Fruit fly (Drosophila melanogaster) whole organism, embryonic: Measurements from ENCODE around the gene CG5500.
A peak's percentile ranks its signal among the peaks of the same experiment; 100 is the strongest.

Experiments used
- Aef1 ChIP-seq: fragments of 200-800 bp; sonication (Bioruptor generic); IDR thresholded peaks from 3 replicates; pipeline ENCODE4 v1.3.6; 2022; ENCODE audit warnings: missing biosample characterization, missing genetic modification characterization
- Atf-2 ChIP-seq: fragments of 200-800 bp; sonication (Bioruptor generic); optimal IDR thresholded peaks from 2 replicates; lab custom pipeline; 2016; ENCODE audit warnings: missing biosample characterization, missing genetic modification characterization
- CG10959 ChIP-seq: fragments of 200-800 bp; sonication (Bioruptor generic); IDR thresholded peaks from 2 replicates; pipeline ENCODE4 v1.3.6; 2022; ENCODE audit warnings: missing biosample characterization, missing genetic modification characterization
- CG12071 ChIP-seq: fragments of 200-800 bp; sonication (Bioruptor generic); optimal IDR thresholded peaks from 3 replicates; lab custom pipeline; 2018; ENCODE audit warnings: missing biosample characterization, mild to moderate bottlenecking, missing genetic modification characterization
- CG12942 ChIP-seq: fragments of 200-800 bp; sonication (Bioruptor generic); optimal IDR thresholded peaks from 3 replicates; lab custom pipeline; 2016; ENCODE audit warnings: missing biosample characterization, missing genetic modification characterization
- CG13296 ChIP-seq: fragments of 200-800 bp; sonication (Bioruptor generic); optimal IDR thresholded peaks from 3 replicates; lab custom pipeline; 2018; ENCODE audit warnings: missing biosample characterization, mild to moderate bottlenecking, missing genetic modification characterization
- CG14014 ChIP-seq: fragments of 200-800 bp; sonication (Bioruptor generic); IDR thresholded peaks from 2 replicates; pipeline ENCODE4 v1.3.6; 2022; ENCODE audit warnings: missing biosample characterization, missing genetic modification characterization
- CG14965 ChIP-seq: fragments of 200-800 bp; sonication (Bioruptor generic); optimal IDR thresholded peaks from 2 replicates; lab custom pipeline; 2016; ENCODE audit warnings: missing biosample characterization, missing genetic modification characterization, borderline replicate concordance
- CG15269 ChIP-seq: fragments of 200-800 bp; sonication (Bioruptor generic); optimal IDR thresholded peaks from 2 replicates; lab custom pipeline; 2018; ENCODE audit warnings: missing biosample characterization, mild to moderate bottlenecking, missing genetic modification characterization, moderate library complexity
- CG1602 ChIP-seq: fragments of 200-800 bp; sonication (Bioruptor generic); optimal IDR thresholded peaks from 3 replicates; lab custom pipeline; 2016; ENCODE audit warnings: missing biosample characterization, missing genetic modification characterization
- CG17385 ChIP-seq: fragments of 200-800 bp; sonication (Bioruptor generic); optimal IDR thresholded peaks from 3 replicates; lab custom pipeline; 2018; ENCODE audit warnings: missing biosample characterization, mild to moderate bottlenecking, missing genetic modification characterization
- CG18262 ChIP-seq: fragments of 200-800 bp; optimal IDR thresholded peaks from 3 replicates; lab custom pipeline; 2019; ENCODE audit warnings: missing biosample characterization, mild to moderate bottlenecking, missing genetic modification characterization, moderate library complexity
- CG18476 ChIP-seq: fragments of 200-800 bp; sonication (Bioruptor generic); optimal IDR thresholded peaks from 2 replicates; lab custom pipeline; 2016; ENCODE audit warnings: missing biosample characterization, mild to moderate bottlenecking, missing genetic modification characterization
- CG2678 ChIP-seq: fragments of 200-800 bp; sonication (Bioruptor generic); optimal IDR thresholded peaks from 3 replicates; lab custom pipeline; 2019; ENCODE audit warnings: missing biosample characterization, mild to moderate bottlenecking, missing genetic modification characterization, moderate library complexity
- CG31224 ChIP-seq: fragments of 200-800 bp; sonication (Bioruptor generic); IDR thresholded peaks from 2 replicates; pipeline ENCODE4 v1.3.6; 2022; ENCODE audit warnings: missing biosample characterization, missing genetic modification characterization
- CG31441 ChIP-seq: fragments of 200-800 bp; sonication (Bioruptor generic); IDR thresholded peaks from 2 replicates; pipeline ENCODE4 v1.3.6; 2022; ENCODE audit warnings: missing biosample characterization, missing genetic modification characterization
- CG3281 ChIP-seq: fragments of 200-800 bp; sonication (Bioruptor generic); optimal IDR thresholded peaks from 3 replicates; lab custom pipeline; 2017; ENCODE audit warnings: missing biosample characterization, mild to moderate bottlenecking, missing genetic modification characterization
- CG7271 ChIP-seq: fragments of 200-800 bp; sonication (Bioruptor generic); optimal IDR thresholded peaks from 2 replicates; lab custom pipeline; 2018; ENCODE audit warnings: missing biosample characterization, mild to moderate bottlenecking, missing genetic modification characterization, moderate library complexity
- CTCF ChIP-seq: fragments of 200-800 bp; sonication (Bioruptor generic); optimal IDR thresholded peaks from 2 replicates; lab custom pipeline; 2017; ENCODE audit warnings: missing biosample characterization, mild to moderate bottlenecking, missing genetic modification characterization, moderate library complexity
- Doc3 ChIP-seq: fragments of 200-800 bp; sonication (Bioruptor generic); IDR thresholded peaks from 3 replicates; pipeline ENCODE4 v1.3.6; 2022; ENCODE audit warnings: missing biosample characterization, missing genetic modification characterization; ENCODE audit not compliant: partially characterized antibody
- Fer1 ChIP-seq: fragments of 200-800 bp; sonication (Bioruptor generic); optimal IDR thresholded peaks from 2 replicates; lab custom pipeline; 2017; ENCODE audit warnings: missing biosample characterization, mild to moderate bottlenecking, missing genetic modification characterization
- Gsc ChIP-seq: fragments of 200-800 bp; sonication (Bioruptor generic); IDR thresholded peaks from 2 replicates; pipeline ENCODE4 v1.3.6; 2022; ENCODE audit warnings: missing biosample characterization, missing genetic modification characterization
- HLHmδ ChIP-seq: fragments of 200-800 bp; sonication (Bioruptor generic); optimal IDR thresholded peaks from 2 replicates; lab custom pipeline; 2018; ENCODE audit warnings: missing biosample characterization, mild to moderate bottlenecking, missing genetic modification characterization, moderate library complexity
- Hmr ChIP-seq: fragments of 200-800 bp; sonication (Bioruptor generic); optimal IDR thresholded peaks from 3 replicates; lab custom pipeline; 2017; ENCODE audit warnings: mild to moderate bottlenecking, missing biosample characterization, missing genetic modification reagents, missing genetic modification characterization
- Nf-YC ChIP-seq: fragments of 200-800 bp; optimal IDR thresholded peaks from 3 replicates; lab custom pipeline; 2019; ENCODE audit warnings: missing biosample characterization, mild to moderate bottlenecking, missing genetic modification characterization, moderate library complexity
- Rx ChIP-seq: fragments of 200-800 bp; sonication (Bioruptor generic); IDR thresholded peaks from 2 replicates; pipeline ENCODE4 v1.3.6; 2022; ENCODE audit warnings: missing biosample characterization, missing genetic modification characterization
- Vsx1 ChIP-seq: fragments of 200-800 bp; sonication (Bioruptor generic); optimal IDR thresholded peaks from 2 replicates; lab custom pipeline; 2017; ENCODE audit warnings: missing biosample characterization, mild to moderate bottlenecking, missing genetic modification characterization, missing genetic modification reagents
- cas ChIP-seq: fragments of 200-800 bp; sonication (Bioruptor generic); IDR thresholded peaks from 2 replicates; pipeline ENCODE4 v1.3.6; 2022; ENCODE audit warnings: missing biosample characterization, missing genetic modification characterization
- caup ChIP-seq: fragments of 200-800 bp; sonication (Bioruptor generic); optimal IDR thresholded peaks from 3 replicates; lab custom pipeline; 2017; ENCODE audit warnings: missing biosample characterization, mild to moderate bottlenecking, missing genetic modification characterization, moderate library complexity; ENCODE audit not compliant: severe bottlenecking
- cwo ChIP-seq: fragments of 200-800 bp; sonication (Bioruptor generic); optimal IDR thresholded peaks from 3 replicates; lab custom pipeline; 2017; ENCODE audit warnings: missing biosample characterization, missing genetic modification characterization, mild to moderate bottlenecking, moderate library complexity, missing genetic modification reagents
- da ChIP-seq: fragments of 200-800 bp; sonication (Bioruptor generic); optimal IDR thresholded peaks from 2 replicates; lab custom pipeline; 2016; ENCODE audit warnings: missing biosample characterization, missing genetic modification characterization
- dan ChIP-seq: fragments of 200-800 bp; sonication (Bioruptor generic); IDR thresholded peaks from 2 replicates; pipeline ENCODE4 v1.3.6; 2022; ENCODE audit warnings: missing biosample characterization, missing genetic modification characterization
- gem ChIP-seq: fragments of 200-800 bp; sonication (Bioruptor generic); optimal IDR thresholded peaks from 2 replicates; lab custom pipeline; 2019; ENCODE audit warnings: missing biosample characterization, mild to moderate bottlenecking, missing genetic modification characterization, moderate library complexity
- ham ChIP-seq: fragments of 200-800 bp; sonication (Bioruptor generic); IDR thresholded peaks from 2 replicates; pipeline ENCODE4 v1.3.6; 2022; ENCODE audit warnings: missing biosample characterization, missing genetic modification characterization
- jigr1 ChIP-seq: fragments of 200-800 bp; sonication (Bioruptor generic); IDR thresholded peaks from 3 replicates; pipeline ENCODE4 v1.3.6; 2022; ENCODE audit warnings: missing biosample characterization, missing genetic modification characterization
- luna ChIP-seq: fragments of 200-800 bp; sonication (Bioruptor generic); optimal IDR thresholded peaks from 2 replicates; lab custom pipeline; 2016; ENCODE audit warnings: missing biosample characterization, missing genetic modification characterization
- mam ChIP-seq: fragments of 200-800 bp; sonication (Bioruptor generic); optimal IDR thresholded peaks from 3 replicates; lab custom pipeline; 2016; ENCODE audit warnings: missing biosample characterization, missing genetic modification characterization
- org-1 ChIP-seq: fragments of 200-800 bp; sonication (Bioruptor generic); optimal IDR thresholded peaks from 2 replicates; lab custom pipeline; 2017; ENCODE audit warnings: missing biosample characterization, missing genetic modification characterization
- otp ChIP-seq: fragments of 200-800 bp; sonication (Bioruptor generic); IDR thresholded peaks from 3 replicates; pipeline ENCODE4, ENCODE4 v1.3.6; 2022; ENCODE audit warnings: missing biosample characterization, missing genetic modification characterization
- pho ChIP-seq: fragments of 200-800 bp; sonication (Bioruptor generic); optimal IDR thresholded peaks from 2 replicates; lab custom pipeline; 2016; ENCODE audit warnings: missing biosample characterization, missing genetic modification characterization
- prd ChIP-seq, 3 experiments: fragments of >200 bp in 2 of 3; fragments of 200-800 bp in 1 of 3; sonication (Bioruptor generic) in 1 of 3; optimal IDR thresholded peaks in 2 of 3; IDR thresholded peaks in 1 of 3; 2 replicates in 2 of 3; 3 replicates in 1 of 3; pipeline versions ENCODE4 v1.3.6 to Lab custom; 2017 to 2022; ENCODE audit warnings: missing biosample characterization in 1 of 3, missing genetic modification characterization in 1 of 3
- psq ChIP-seq: fragments of 200-800 bp; sonication (Bioruptor generic); optimal IDR thresholded peaks from 2 replicates; lab custom pipeline; 2017; ENCODE audit warnings: missing biosample characterization, missing genetic modification characterization
- row ChIP-seq: fragments of 200-800 bp; sonication (Bioruptor generic); IDR thresholded peaks from 3 replicates; pipeline ENCODE4 v1.3.6; 2022; ENCODE audit warnings: missing biosample characterization, missing genetic modification characterization
- sc ChIP-seq, 3 experiments: fragments of >200 bp in 2 of 3; fragments of 200-800 bp in 1 of 3; sonication (Bioruptor generic) in 1 of 3; optimal IDR thresholded peaks; 2 replicates in 2 of 3; 3 replicates in 1 of 3; lab custom pipeline; 2017; ENCODE audit warnings: mild to moderate bottlenecking in 1 of 3, missing biosample characterization in 1 of 3, missing genetic modification characterization in 1 of 3, missing genetic modification reagents in 1 of 3
- sisA ChIP-seq: fragments of 200-800 bp; sonication (Bioruptor generic); IDR thresholded peaks from 2 replicates; pipeline ENCODE4 v1.3.6; 2022; ENCODE audit warnings: missing biosample characterization, missing genetic modification characterization
- slou ChIP-seq: fragments of 200-800 bp; sonication (Bioruptor generic); optimal IDR thresholded peaks from 3 replicates; lab custom pipeline; 2016; ENCODE audit warnings: missing biosample characterization, missing genetic modification characterization
- slp2 ChIP-seq: fragments of 200-800 bp; sonication (Bioruptor generic); optimal IDR thresholded peaks from 2 replicates; lab custom pipeline; 2016; ENCODE audit warnings: missing biosample characterization, missing genetic modification characterization
- tio ChIP-seq: fragments of 200-800 bp; sonication (Bioruptor generic); optimal IDR thresholded peaks from 2 replicates; lab custom pipeline; 2017; ENCODE audit warnings: missing biosample characterization, missing genetic modification characterization, inconsistent platforms
- tll ChIP-seq, 2 experiments: fragments of 200-800 bp in 1 of 2; fragments of >200 bp in 1 of 2; sonication (Bioruptor generic) in 1 of 2; optimal IDR thresholded peaks; 2 replicates each; lab custom pipeline; 2017 to 2019; ENCODE audit warnings: missing biosample characterization in 2 of 2, missing genetic modification characterization in 2 of 2, mild to moderate bottlenecking in 1 of 2, moderate library complexity in 1 of 2
- wor ChIP-seq: fragments of 200-800 bp; sonication (Bioruptor generic); IDR thresholded peaks from 2 replicates; pipeline ENCODE4 v1.3.6; 2022; ENCODE audit warnings: missing biosample characterization, missing genetic modification characterization
- z ChIP-seq: fragments of 200-800 bp; sonication (Bioruptor generic); IDR thresholded peaks from 3 replicates; pipeline ENCODE4 v1.3.6; 2022; ENCODE audit warnings: missing biosample characterization, missing genetic modification characterization

CG5500 gene

dm6 chr3R:26853699-26854098 lies 22.7 kb upstream of the CG5500 start (continued):
- TF ChIP-seq prd (optimal IDR thresholded peaks at IDR 0.05; lab: Kevin White, UChicago): no peak
- peak; percentile 57; the same call in 2 of the 3 replicates for TF ChIP-seq prd (GFP tag; IDR thresholded peaks at IDR 0.05; lab: Robert Waterston, UW)
- TF ChIP-seq CG10959 (GFP tag; lab: Robert Waterston, UW): no peak
- no peak for TF ChIP-seq psq (GFP tag; lab: Kevin White, UChicago)
- TF ChIP-seq HLHmδ (GFP tag; lab: Kevin White, UChicago): no peak
- no peak for TF ChIP-seq tio (GFP tag; lab: Kevin White, UChicago)
- TF ChIP-seq slp2 (GFP tag; lab: Kevin White, UChicago): no peak
- TF ChIP-seq cwo: no peak
- TF ChIP-seq CG14014 (GFP tag; lab: Robert Waterston, UW): peak; percentile 45; the same call in 1 of the 2 replicates
- TF ChIP-seq dan (GFP tag; lab: Robert Waterston, UW): no peak
- TF ChIP-seq sisA: peak; percentile 49; the same call in 1 of the 2 replicates
- no peak for TF ChIP-seq CG12071 (GFP tag; lab: Kevin White, UChicago)
- TF ChIP-seq CG31224 (GFP tag; lab: Robert Waterston, UW): 0 out of 2 replicates have a peak, but pooled peaks have one; percentile 10
- no peak for TF ChIP-seq luna (GFP tag; lab: Kevin White, UChicago)
- TF ChIP-seq caup: no peak
- no peak for TF ChIP-seq Gsc (GFP tag; lab: Robert Waterston, UW)
- TF ChIP-seq gem (tag; lab: Kevin White, UChicago): peak; percentile 39
- TF ChIP-seq Rx: 0 out of 2 replicates have a peak, but pooled peaks have one; percentile 11
- no peak for TF ChIP-seq otp
- no peak for TF ChIP-seq slou (GFP tag; lab: Kevin White, UChicago)
- TF ChIP-seq Nf-YC (tag; lab: Kevin White, UChicago): no peak
- no peak for TF ChIP-seq z (GFP tag; lab: Robert Waterston, UW)
- TF ChIP-seq row (GFP tag; lab: Robert Waterston, UW): peak; percentile 67; the same call in 2 of the 3 replicates
- no peak for TF ChIP-seq CG17385 (GFP tag; lab: Kevin White, UChicago)
- TF ChIP-seq da (GFP tag; lab: Kevin White, UChicago): no peak
- no peak for TF ChIP-seq CG3281 (GFP tag; lab: Kevin White, UChicago)
- no peak for TF ChIP-seq sc (optimal IDR thresholded peaks at IDR 0.05; lab: Kevin White, UChicago)
- TF ChIP-seq sc (GFP tag; optimal IDR thresholded peaks at IDR 0.05; lab: Kevin White, UChicago): no peak
- TF ChIP-seq wor (GFP tag; lab: Robert Waterston, UW): no peak
- TF ChIP-seq mam: peak; percentile 13
- no peak for TF ChIP-seq Doc3 (GFP tag; lab: Robert Waterston, UW)
- no peak for TF ChIP-seq CG12942 (GFP tag; lab: Kevin White, UChicago)
- no peak for TF ChIP-seq CTCF (GFP tag; lab: Kevin White, UChicago)
- no peak for TF ChIP-seq pho (GFP tag; lab: Kevin White, UChicago)
- no peak for TF ChIP-seq CG31441
- no peak for TF ChIP-seq cas (GFP tag; lab: Robert Waterston, UW)
- no peak for TF ChIP-seq CG7271 (tag; lab: Kevin White, UChicago)
- no peak for TF ChIP-seq ham
- TF ChIP-seq CG14965 (GFP tag; lab: Kevin White, UChicago): no peak
- TF ChIP-seq CG18262 (tag; lab: Kevin White, UChicago): no peak
- TF ChIP-seq CG1602 (GFP tag; lab: Kevin White, UChicago): no peak
- no peak for TF ChIP-seq jigr1 (GFP tag; lab: Robert Waterston, UW)
- no peak for TF ChIP-seq CG13296 (GFP tag; lab: Kevin White, UChicago)
- TF ChIP-seq Vsx1 (GFP tag; lab: Kevin White, UChicago): no peak
- TF ChIP-seq tll (GFP tag; optimal IDR thresholded peaks at IDR 0.05; lab: Kevin White, UChicago): no peak
- peak; percentile 16 for TF ChIP-seq CG2678
- no peak for TF ChIP-seq Fer1 (GFP tag; lab: Kevin White, UChicago)
- 0 out of 3 replicates have a peak, but pooled peaks have one; percentile 15 for TF ChIP-seq Aef1 (GFP tag; lab: Robert Waterston, UW)
- TF ChIP-seq Hmr (GFP tag; lab: Kevin White, UChicago): peak; percentile 25
- peak; percentile 9 for TF ChIP-seq CG15269
- no peak for TF ChIP-seq Atf-2 (GFP tag; lab: Kevin White, UChicago)
- TF ChIP-seq CG18476: no peak
- TF ChIP-seq org-1 (GFP tag; lab: Kevin White, UChicago): no peak
